Worm (Caenorhabditis elegans) whole organism, midembryonic: Measurements from ENCODE around the gene mvb-12.

Source experiments
- T22C8.4 ChIP-seq: fragments of 200-800 bp; sonication (Bioruptor generic); IDR thresholded peaks from 2 replicates; pipeline ENCODE4 v1.3.6; 2022; ENCODE audit warnings: missing genetic modification characterization, missing compliant biosample characterization
- cog-1 ChIP-seq: sonication (generic microtip); optimal IDR thresholded peaks from 2 replicates; lab custom pipeline; 2016; ENCODE audit warnings: missing genetic modification characterization, missing compliant biosample characterization
- flt-1 ChIP-seq: fragments of 200-800 bp; sonication (Bioruptor generic); IDR thresholded peaks from 2 replicates; pipeline ENCODE4 v1.3.6; 2022; ENCODE audit warnings: missing genetic modification characterization, missing compliant biosample characterization
- klf-2 ChIP-seq: fragments of 200-800 bp; sonication (Bioruptor generic); conservative IDR thresholded peaks from 2 replicates; pipeline ENCODE4 v1.3.6; 2022; ENCODE audit warnings: missing genetic modification reagents, missing genetic modification characterization, missing compliant biosample characterization
- med-1 ChIP-seq: sonication (generic microtip); optimal IDR thresholded peaks from 2 replicates; lab custom pipeline; 2017; ENCODE audit warnings: missing genetic modification characterization, mild to moderate bottlenecking, missing compliant biosample characterization, antibody characterized with exemption, missing genetic modification reagents; ENCODE audit not compliant: insufficient read depth
- ref-1 ChIP-seq: fragments of 200-800 bp; sonication (Bioruptor generic); conservative IDR thresholded peaks from 2 replicates; pipeline ENCODE4 v1.3.6; 2022; ENCODE audit warnings: missing genetic modification reagents, missing genetic modification characterization, missing compliant biosample characterization
- tab-1 ChIP-seq: fragments of 200-800 bp; sonication (Bioruptor generic); IDR thresholded peaks from 2 replicates; pipeline ENCODE4 v1.3.6; 2022; ENCODE audit warnings: missing genetic modification characterization, missing compliant biosample characterization
- ztf-23 ChIP-seq: fragments of 200-800 bp; sonication (Bioruptor generic); IDR thresholded peaks from 2 replicates; pipeline ENCODE4 v1.3.6; 2022; ENCODE audit warnings: missing genetic modification reagents, missing genetic modification characterization, missing compliant biosample characterization
- ztf-29 ChIP-seq: fragments of 200-800 bp; sonication (Bioruptor generic); IDR thresholded peaks from 2 replicates; pipeline ENCODE4 v1.3.6; 2022; ENCODE audit warnings: missing genetic modification reagents, missing genetic modification characterization, missing compliant biosample characterization

The mvb-12 gene

DNA sequence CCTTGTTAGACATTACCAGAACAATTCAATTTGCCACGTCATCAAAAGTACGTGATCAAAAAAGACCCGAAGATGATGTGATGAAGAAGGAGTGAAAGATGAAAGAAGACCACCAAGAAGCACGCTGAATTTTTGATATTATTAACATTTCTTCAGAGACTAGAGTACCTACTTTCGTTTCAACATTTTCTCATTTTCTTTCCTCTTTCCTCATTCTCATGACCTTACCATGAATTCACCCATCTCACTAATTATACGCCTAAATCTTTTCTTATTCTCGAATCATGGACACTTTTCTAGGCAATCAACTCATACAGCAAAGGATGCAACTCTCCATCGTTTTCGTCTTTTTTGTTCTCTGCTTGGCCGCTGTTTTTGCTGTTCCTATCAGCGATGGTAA is 38.3 kb downstream of the mvb-12 start, which contains the start of gene flp-10:
flp-10 (plus strand) TSS at position 301 of the 400 bp plus-strand sequence.
- TF ChIP-seq ztf-23 (GFP tag; lab: Robert Waterston, UW) (no peak), cog-1 (tag; lab: Kevin White, UChicago) (no peak), klf-2 (GFP tag; lab: Robert Waterston, UW) (no peak), flt-1 (GFP tag; lab: Robert Waterston, UW) (no peak), tab-1 (GFP tag; lab: Robert Waterston, UW) (no peak), T22C8.4 (no peak), med-1 (no peak), ref-1 (GFP tag; lab: Robert Waterston, UW) (no peak), ztf-29 (GFP tag; lab: Robert Waterston, UW) (no peak)

ce11 chrIV:7870451-7870850 is 40.1 kb downstream of the mvb-12 start, which contains the start of gene T06C10.3:
T06C10.3 (plus strand) TSS chrIV:7870751.
- TF ChIP-seq klf-2 (GFP tag; lab: Robert Waterston, UW) (no peak), T22C8.4 (no peak), ref-1 (GFP tag; lab: Robert Waterston, UW) (no peak), ztf-29 (GFP tag; lab: Robert Waterston, UW) (no peak), ztf-23 (GFP tag; lab: Robert Waterston, UW) (no peak), med-1 (no peak), tab-1 (GFP tag; lab: Robert Waterston, UW) (no peak), flt-1 (GFP tag; lab: Robert Waterston, UW) (no peak), cog-1 (tag; lab: Kevin White, UChicago) (no peak)

ce11 chrIV:7877255-7877654 is 46.9 kb downstream of the mvb-12 start:
- TF ChIP-seq ztf-29 (GFP tag; lab: Robert Waterston, UW) = no peak
- TF ChIP-seq klf-2 (GFP tag; lab: Robert Waterston, UW) = no peak
- TF ChIP-seq ztf-23 (GFP tag; lab: Robert Waterston, UW) = no peak
- TF ChIP-seq ref-1 (GFP tag; lab: Robert Waterston, UW) = no peak
- TF ChIP-seq flt-1 (GFP tag; lab: Robert Waterston, UW) = no peak
- TF ChIP-seq med-1 = no peak
- TF ChIP-seq cog-1 (tag; lab: Kevin White, UChicago) = no peak

DNA sequence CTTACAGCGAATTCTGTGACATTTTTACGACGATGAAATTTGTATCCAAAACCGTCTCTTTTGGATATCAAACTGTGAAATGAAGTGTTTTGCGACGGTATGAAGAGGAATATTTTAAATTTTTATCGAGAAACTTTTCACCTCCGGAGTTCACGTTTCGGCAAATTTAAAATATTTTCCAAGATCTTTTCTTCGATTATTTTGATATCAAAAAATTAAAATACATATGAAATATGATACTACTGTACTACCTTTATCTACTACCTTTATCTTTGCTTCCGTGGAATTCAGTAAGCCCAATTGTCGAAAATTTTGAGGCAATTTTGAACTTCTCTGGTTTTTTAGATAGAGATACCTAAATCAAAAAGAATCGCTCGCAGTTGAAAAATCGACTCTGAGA is 47.5 kb downstream of the mvb-12 start, which contains the start of gene kin-26:
kin-26 (minus strand) TSS at position 101 of the 400 bp plus-strand sequence.
- TF ChIP-seq flt-1 (GFP tag; lab: Robert Waterston, UW) (no peak), ztf-23 (GFP tag; lab: Robert Waterston, UW) (no peak), ref-1 (GFP tag; lab: Robert Waterston, UW) (no peak), tab-1 (GFP tag; lab: Robert Waterston, UW) (no peak), cog-1 (tag; lab: Kevin White, UChicago) (no peak), ztf-29 (GFP tag; lab: Robert Waterston, UW) (no peak), klf-2 (GFP tag; lab: Robert Waterston, UW) (no peak), med-1 (no peak), T22C8.4 (no peak)

DNA sequence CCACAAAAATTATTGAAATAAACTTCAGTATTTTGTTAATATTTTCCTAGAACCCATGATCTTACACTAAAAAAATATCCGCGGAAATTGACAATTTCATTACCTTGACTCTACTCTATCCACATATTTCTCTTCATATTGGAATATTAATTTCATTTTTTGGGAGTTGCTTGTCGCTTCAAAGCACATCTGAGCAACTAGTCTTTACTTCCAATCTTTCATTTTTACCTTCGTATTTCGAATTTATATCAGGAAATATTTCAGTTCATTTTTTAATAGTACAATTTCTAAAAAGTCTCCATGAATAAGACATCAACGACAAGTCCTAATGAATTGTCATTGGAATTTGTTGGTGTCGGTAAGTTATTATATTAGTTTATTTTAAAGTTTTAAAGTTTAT is 48.7 kb downstream of the mvb-12 start, which contains the start of gene srt-73:
srt-73 (plus strand) TSS at position 301 of the 400 bp plus-strand sequence.
- TF ChIP-seq flt-1 (GFP tag; lab: Robert Waterston, UW) (no peak), klf-2 (GFP tag; lab: Robert Waterston, UW) (no peak), ztf-29 (GFP tag; lab: Robert Waterston, UW) (no peak), T22C8.4 (no peak), tab-1 (GFP tag; lab: Robert Waterston, UW) (no peak), med-1 (no peak), ztf-23 (GFP tag; lab: Robert Waterston, UW) (no peak), cog-1 (tag; lab: Kevin White, UChicago) (no peak), ref-1 (GFP tag; lab: Robert Waterston, UW) (no peak)

DNA sequence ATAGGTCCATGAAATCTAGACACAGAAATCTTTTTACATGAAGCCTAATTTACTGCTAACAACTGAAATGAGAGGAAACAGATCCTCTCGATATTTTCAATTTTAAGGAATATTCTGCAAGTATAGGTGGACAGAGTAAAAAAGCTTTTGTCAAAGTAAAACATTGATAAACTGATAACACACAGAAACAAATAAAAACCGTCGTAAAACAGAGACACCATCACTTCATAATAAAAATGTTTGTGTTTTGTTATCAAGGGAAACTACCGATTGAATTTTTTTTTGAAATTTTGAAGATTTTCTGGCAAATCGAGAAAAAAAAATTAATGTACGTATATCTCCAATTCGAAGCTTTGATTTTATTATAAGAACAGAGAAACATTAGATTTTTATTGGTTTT is 50.8 kb downstream of the mvb-12 start:
- TF ChIP-seq ztf-23 (GFP tag; lab: Robert Waterston, UW) (no peak), med-1 (no peak), cog-1 (tag; lab: Kevin White, UChicago) (no peak), ztf-29 (GFP tag; lab: Robert Waterston, UW) (no peak), ref-1 (GFP tag; lab: Robert Waterston, UW) (no peak), klf-2 (GFP tag; lab: Robert Waterston, UW) (no peak)

- TF ChIP-seq T22C8.4 (no peak), klf-2 (GFP tag; lab: Robert Waterston, UW) (no peak), med-1 (no peak), cog-1 (tag; lab: Kevin White, UChicago) (no peak), ref-1 (GFP tag; lab: Robert Waterston, UW) (no peak)
These were observed 51.4 kb downstream of the mvb-12 start, which contains the start of gene atic-1 for ce11 chrIV:7881726-7882125. atic-1 (plus strand) TSS chrIV:7882026.
